Worm (Caenorhabditis elegans) whole organism, young adult: ENCODE data around the gene R12B2.6.

ENCODE experiments used
- B0019.2 ChIP-seq: fragments of 200-800 bp; sonication (Bioruptor generic); conservative IDR thresholded peaks from 2 replicates; pipeline ENCODE4 v1.3.6; 2022; ENCODE audit warnings: missing genetic modification reagents, missing genetic modification characterization, missing compliant biosample characterization
- C17E4.6 ChIP-seq: fragments of 200-800 bp; sonication (Bioruptor generic); IDR thresholded peaks from 2 replicates; pipeline ENCODE4 v1.3.6; 2022; ENCODE audit warnings: missing genetic modification reagents, missing genetic modification characterization, missing compliant biosample characterization
- F22D6.2 ChIP-seq: sonication (generic microtip); optimal IDR thresholded peaks from 2 replicates; lab custom pipeline; 2016; ENCODE audit warnings: mild to moderate bottlenecking, missing genetic modification characterization, missing compliant biosample characterization
- F52B5.7 ChIP-seq: sonication (generic microtip); optimal IDR thresholded peaks from 2 replicates; lab custom pipeline; 2016; ENCODE audit warnings: mild to moderate bottlenecking, missing genetic modification characterization, missing compliant biosample characterization
- F57C9.4 ChIP-seq: sonication (generic microtip); optimal IDR thresholded peaks from 2 replicates; lab custom pipeline; 2017; ENCODE audit warnings: mild to moderate bottlenecking, missing genetic modification characterization, missing compliant biosample characterization
- K12H6.12 ChIP-seq: fragments of 200-800 bp; sonication (Bioruptor generic); optimal IDR thresholded peaks from 2 replicates; lab custom pipeline; 2018; ENCODE audit warnings: mild to moderate bottlenecking, missing genetic modification characterization, missing compliant biosample characterization
- Y56A3A.18 ChIP-seq: fragments of 200-800 bp; sonication (Bioruptor generic); IDR thresholded peaks from 2 replicates; pipeline ENCODE4 v1.3.6; 2022; ENCODE audit warnings: missing genetic modification reagents, missing genetic modification characterization, missing compliant biosample characterization
- ZK185.1 ChIP-seq: sonication (generic microtip); optimal IDR thresholded peaks from 2 replicates; lab custom pipeline; 2016; ENCODE audit warnings: mild to moderate bottlenecking, missing genetic modification characterization, missing compliant biosample characterization; ENCODE audit not compliant: poor library complexity, severe bottlenecking
- akir-1 ChIP-seq: fragments of 200-800 bp; sonication (Bioruptor generic); optimal IDR thresholded peaks from 2 replicates; lab custom pipeline; 2018; ENCODE audit warnings: mild to moderate bottlenecking, missing genetic modification characterization, moderate library complexity, missing compliant biosample characterization
- aptf-2 ChIP-seq: fragments of 200-800 bp; sonication (Bioruptor generic); conservative IDR thresholded peaks from 2 replicates; pipeline ENCODE4 v1.3.6; 2022; ENCODE audit warnings: missing genetic modification reagents, missing genetic modification characterization, missing compliant biosample characterization
- attf-3 ChIP-seq: fragments of 200-800 bp; sonication (Bioruptor generic); conservative IDR thresholded peaks from 2 replicates; pipeline ENCODE4 v1.3.6; 2022; ENCODE audit warnings: missing genetic modification reagents, missing genetic modification characterization, missing compliant biosample characterization
- attf-5 ChIP-seq: fragments of 200-800 bp; sonication (Bioruptor generic); optimal IDR thresholded peaks from 2 replicates; lab custom pipeline; 2018; ENCODE audit warnings: mild to moderate bottlenecking, missing genetic modification characterization, missing compliant biosample characterization
- bed-2 ChIP-seq: fragments of 200-800 bp; sonication (Bioruptor generic); IDR thresholded peaks from 2 replicates; pipeline ENCODE4 v1.3.6; 2022; ENCODE audit warnings: missing genetic modification reagents, missing genetic modification characterization, missing compliant biosample characterization
- cebp-1 ChIP-seq, 2 experiments: fragments of 200-800 bp in 1 of 2; sonication (Bioruptor generic) in 1 of 2; sonication (generic microtip) in 1 of 2; IDR thresholded peaks in 1 of 2; optimal IDR thresholded peaks in 1 of 2; 2 replicates each; pipeline versions ENCODE4 v1.3.6 to Lab custom; 2017 to 2022; ENCODE audit warnings: missing compliant biosample characterization in 2 of 2, missing genetic modification characterization in 2 of 2, mild to moderate bottlenecking in 1 of 2, missing genetic modification reagents in 1 of 2, moderate library complexity in 1 of 2
- ceh-27 ChIP-seq: fragments of 200-800 bp; sonication (Bioruptor generic); optimal IDR thresholded peaks from 2 replicates; lab custom pipeline; 2018; ENCODE audit warnings: mild to moderate bottlenecking, missing genetic modification characterization, moderate library complexity, missing compliant biosample characterization
- dpl-1 ChIP-seq: fragments of 150-350 bp; optimal IDR thresholded peaks from 2 replicates; lab custom pipeline; 2014; ENCODE audit warnings: missing biosample characterization, missing genetic modification reagents, missing genetic modification characterization
- egl-44 ChIP-seq: fragments of 200-800 bp; sonication (Bioruptor generic); IDR thresholded peaks from 2 replicates; pipeline ENCODE4 v1.3.6; 2022; ENCODE audit warnings: missing genetic modification reagents, missing genetic modification characterization, missing compliant biosample characterization
- ets-4 ChIP-seq: fragments of 200-800 bp; sonication (Bioruptor generic); optimal IDR thresholded peaks from 2 replicates; lab custom pipeline; 2018; ENCODE audit warnings: mild to moderate bottlenecking, missing genetic modification characterization, missing compliant biosample characterization
- gei-17 ChIP-seq: fragments of 200-800 bp; sonication (Bioruptor generic); optimal IDR thresholded peaks from 2 replicates; lab custom pipeline; 2018; ENCODE audit warnings: mild to moderate bottlenecking, missing genetic modification characterization, missing compliant biosample characterization
- him-1 ChIP-seq: sonication (generic microtip); optimal IDR thresholded peaks from 2 replicates; lab custom pipeline; 2016; ENCODE audit warnings: missing genotype, missing genetic modification reagents, missing genetic modification characterization, missing compliant biosample characterization
- hlh-12 ChIP-seq: sonication (generic microtip); optimal IDR thresholded peaks from 2 replicates; lab custom pipeline; 2016; ENCODE audit warnings: missing genetic modification characterization, missing compliant biosample characterization
- hlh-26 ChIP-seq: fragments of 200-800 bp; sonication (Bioruptor generic); conservative IDR thresholded peaks from 2 replicates; pipeline ENCODE4 v1.3.6; 2022; ENCODE audit warnings: missing genetic modification reagents, missing genetic modification characterization, missing compliant biosample characterization
- hmg-1.2 ChIP-seq: fragments of 200-800 bp; sonication (Bioruptor generic); IDR thresholded peaks from 2 replicates; pipeline ENCODE4 v1.3.6; 2022; ENCODE audit warnings: missing genetic modification reagents, missing genetic modification characterization, missing compliant biosample characterization
- lin-40 ChIP-seq: sonication (generic microtip); optimal IDR thresholded peaks from 2 replicates; lab custom pipeline; 2016; ENCODE audit warnings: missing genetic modification characterization, mild to moderate bottlenecking, missing compliant biosample characterization, missing genotype, missing genetic modification reagents
- madf-8 ChIP-seq: fragments of 200-800 bp; sonication (Bioruptor generic); conservative IDR thresholded peaks from 2 replicates; pipeline ENCODE4 v1.3.6; 2022; ENCODE audit warnings: missing genetic modification reagents, missing genetic modification characterization, missing compliant biosample characterization
- mcd-1 ChIP-seq: fragments of 200-800 bp; sonication (Bioruptor generic); IDR thresholded peaks from 2 replicates; pipeline ENCODE4 v1.3.6; 2022; ENCODE audit warnings: missing genetic modification reagents, missing genetic modification characterization, missing compliant biosample characterization
- mxl-1 ChIP-seq: sonication (generic microtip); optimal IDR thresholded peaks from 2 replicates; lab custom pipeline; 2016; ENCODE audit warnings: missing genetic modification characterization, missing compliant biosample characterization
- nfya-1 ChIP-seq: sonication (generic microtip); optimal IDR thresholded peaks from 2 replicates; lab custom pipeline; 2017; ENCODE audit warnings: antibody characterized with exemption, missing compliant biosample characterization, missing genetic modification characterization, borderline replicate concordance; ENCODE audit not compliant: insufficient read depth
- pbrm-1 ChIP-seq: fragments of 200-800 bp; sonication (Bioruptor generic); IDR thresholded peaks from 2 replicates; pipeline ENCODE4 v1.3.6; 2022; ENCODE audit warnings: missing genetic modification reagents, missing genetic modification characterization, missing compliant biosample characterization
- pha-4 ChIP-seq: fragments of 150-350 bp; sonication (generic microtip); optimal IDR thresholded peaks from 2 replicates; lab custom pipeline; 2014; ENCODE audit warnings: missing biosample characterization, missing genetic modification reagents, missing genetic modification characterization
- snpc-1.3 ChIP-seq: sonication (generic microtip); optimal IDR thresholded peaks from 2 replicates; lab custom pipeline; 2017; ENCODE audit warnings: missing genetic modification characterization, mild to moderate bottlenecking, missing compliant biosample characterization, antibody characterized with exemption, moderate library complexity, missing genotype, missing genetic modification reagents; ENCODE audit not compliant: insufficient read depth
- snpc-3.4 ChIP-seq: sonication (generic microtip); optimal IDR thresholded peaks from 2 replicates; lab custom pipeline; 2017; ENCODE audit warnings: missing genetic modification characterization, mild to moderate bottlenecking, missing compliant biosample characterization, antibody characterized with exemption, moderate library complexity, missing genotype, missing genetic modification reagents
- tbp1 ChIP-seq: fragments of 200-800 bp; sonication (Bioruptor generic); optimal IDR thresholded peaks from 2 replicates; lab custom pipeline; 2018; ENCODE audit warnings: mild to moderate bottlenecking, missing genetic modification characterization, missing compliant biosample characterization
- zfh-2 ChIP-seq: fragments of 200-800 bp; sonication (Bioruptor generic); conservative IDR thresholded peaks from 2 replicates; pipeline ENCODE4 v1.3.6; 2022; ENCODE audit warnings: missing genetic modification reagents, missing genetic modification characterization, missing compliant biosample characterization
- ztf-25 ChIP-seq: fragments of 200-800 bp; sonication (Bioruptor generic); IDR thresholded peaks from 2 replicates; pipeline ENCODE4 v1.3.6; 2022; ENCODE audit warnings: missing genetic modification reagents, missing genetic modification characterization, missing compliant biosample characterization
- ztf-28 ChIP-seq: fragments of 200-800 bp; sonication (Bioruptor generic); IDR thresholded peaks from 2 replicates; pipeline ENCODE4 v1.3.6; 2022; ENCODE audit warnings: missing genetic modification reagents, missing genetic modification characterization, missing compliant biosample characterization
- ztf-6 ChIP-seq: fragments of 200-800 bp; sonication (Bioruptor generic); IDR thresholded peaks from 2 replicates; pipeline ENCODE4 v1.3.6; 2022; ENCODE audit warnings: missing genetic modification reagents, missing genetic modification characterization, missing compliant biosample characterization

R12B2.6 gene

ce11 chrIII:5845483-5845882 lies 11.5 kb upstream of the R12B2.6 start (continued):
- TF ChIP-seq snpc-1.3 (tag; lab: Kevin White, UChicago) (no peak), ztf-28 (no peak), F57C9.4 (tag; lab: Kevin White, UChicago) (no peak), F52B5.7 (no peak), snpc-3.4 (tag; lab: Kevin White, UChicago) (no peak), ets-4 (no peak), egl-44 (no peak), mcd-1 (GFP tag; lab: Robert Waterston, UW) (no peak), tbp1 (GFP tag; lab: Kevin White, UChicago) (no peak), dpl-1 (GFP tag; lab: Kevin White, UChicago) (no peak), Y56A3A.18 (GFP tag; lab: Robert Waterston, UW) (no peak), hmg-1.2 (GFP tag; lab: Robert Waterston, UW) (peak; percentile 45; the same call in 1 of the 2 replicates), zfh-2 (GFP tag; lab: Robert Waterston, UW) (peak; percentile 72), him-1 (no peak), ceh-27 (GFP tag; lab: Kevin White, UChicago) (peak; percentile 27), bed-2 (no peak), F22D6.2 (no peak), ztf-25 (GFP tag; lab: Robert Waterston, UW) (no peak), hlh-12 (tag; lab: Kevin White, UChicago) (no peak), ztf-6 (GFP tag; lab: Robert Waterston, UW) (no peak), madf-8 (GFP tag; lab: Robert Waterston, UW) (no peak), pha-4 (tag; lab: Kevin White, UChicago) (no peak), attf-5 (GFP tag; lab: Kevin White, UChicago) (peak; percentile 24), akir-1 (GFP tag; lab: Kevin White, UChicago) (no peak), lin-40 (peak; percentile 59), nfya-1 (tag; lab: Kevin White, UChicago) (no peak), ZK185.1 (tag; lab: Kevin White, UChicago) (no peak), attf-3 (no peak), hlh-26 (GFP tag; lab: Robert Waterston, UW) (no peak), C17E4.6 (no peak), gei-17 (no peak), B0019.2 (GFP tag; lab: Robert Waterston, UW) (no peak), pbrm-1 (GFP tag; lab: Robert Waterston, UW) (0 out of 2 replicates have a peak, but pooled peaks have one; percentile 17), mxl-1 (tag; lab: Kevin White, UChicago) (no peak)
- TF ChIP-seq, all 124 proteins: peak for 11

ce11 chrIII:5843662-5844061 lies 9.7 kb upstream of the R12B2.6 start:
- TF ChIP-seq zfh-2 (GFP tag; lab: Robert Waterston, UW), result peak; percentile 39; the same call in 1 of the 2 replicates
- TF ChIP-seq aptf-2 (GFP tag; lab: Robert Waterston, UW), result no peak

ce11 chrIII:5842920-5843319 lies 9.0 kb upstream of the R12B2.6 start:
- TF ChIP-seq K12H6.12 (no peak), zfh-2 (GFP tag; lab: Robert Waterston, UW) (0 out of 2 replicates have a peak, but pooled peaks have one; percentile 8), cebp-1 (GFP tag; IDR thresholded peaks at IDR 0.05; lab: Robert Waterston, UW) (no peak), cebp-1 (tag; optimal IDR thresholded peaks at IDR 0.05; lab: Kevin White, UChicago) (peak; percentile 10)
